Worm (Caenorhabditis elegans) whole organism, late embryonic: ENCODE data around the gene Y38E10A.1.

Experiments used
- F13H6.1 ChIP-seq: sonication (generic microtip); optimal IDR thresholded peaks from 2 replicates; lab custom pipeline; 2016; ENCODE audit warnings: missing genetic modification characterization, missing compliant biosample characterization
- T23F11.4 ChIP-seq: fragments of 200-800 bp; sonication (Bioruptor generic); optimal IDR thresholded peaks from 2 replicates; lab custom pipeline; 2018; ENCODE audit warnings: mild to moderate bottlenecking, missing genetic modification characterization, missing compliant biosample characterization
- ceh-19 ChIP-seq: fragments of 200-800 bp; sonication (Bioruptor generic); optimal IDR thresholded peaks from 2 replicates; lab custom pipeline; 2018; ENCODE audit warnings: mild to moderate bottlenecking, missing genetic modification characterization, missing compliant biosample characterization
- ceh-24 ChIP-seq: sonication (generic microtip); optimal IDR thresholded peaks from 2 replicates; lab custom pipeline; 2016; ENCODE audit warnings: mild to moderate bottlenecking, missing genetic modification characterization, missing compliant biosample characterization
- ceh-31 ChIP-seq: sonication (generic microtip); optimal IDR thresholded peaks from 2 replicates; lab custom pipeline; 2016; ENCODE audit warnings: missing genetic modification characterization, missing compliant biosample characterization
- ceh-48 ChIP-seq: sonication (generic microtip); optimal IDR thresholded peaks from 2 replicates; lab custom pipeline; 2016; ENCODE audit warnings: missing genetic modification characterization, inconsistent platforms, missing compliant biosample characterization
- ceh-9 ChIP-seq: sonication (generic microtip); optimal IDR thresholded peaks from 2 replicates; lab custom pipeline; 2016; ENCODE audit warnings: mild to moderate bottlenecking, missing genetic modification characterization, inconsistent platforms, missing compliant biosample characterization
- che-1 ChIP-seq: sonication (generic microtip); optimal IDR thresholded peaks from 2 replicates; lab custom pipeline; 2016; ENCODE audit warnings: mild to moderate bottlenecking, missing genetic modification characterization, missing compliant biosample characterization
- dve-1 ChIP-seq: sonication (generic microtip); optimal IDR thresholded peaks from 2 replicates; lab custom pipeline; 2017; ENCODE audit warnings: antibody characterized with exemption, mild to moderate bottlenecking, missing genetic modification characterization, missing compliant biosample characterization
- fkh-6 ChIP-seq: sonication (generic microtip); optimal IDR thresholded peaks from 2 replicates; lab custom pipeline; 2016; ENCODE audit warnings: missing genetic modification characterization, missing compliant biosample characterization
- gmeb-2 ChIP-seq: sonication (generic microtip); optimal IDR thresholded peaks from 2 replicates; lab custom pipeline; 2016; ENCODE audit warnings: missing genetic modification characterization, inconsistent platforms, missing compliant biosample characterization
- hlh-6 ChIP-seq: sonication (generic microtip); optimal IDR thresholded peaks from 2 replicates; lab custom pipeline; 2016; ENCODE audit warnings: missing genotype, missing genetic modification characterization, missing compliant biosample characterization
- mec-3 ChIP-seq: sonication (generic microtip); optimal IDR thresholded peaks from 2 replicates; lab custom pipeline; 2016; ENCODE audit warnings: borderline replicate concordance, missing genetic modification characterization, missing compliant biosample characterization
- odd-2 ChIP-seq: sonication (generic microtip); optimal IDR thresholded peaks from 2 replicates; lab custom pipeline; 2017; ENCODE audit warnings: antibody characterized with exemption, mild to moderate bottlenecking, missing genetic modification characterization, missing compliant biosample characterization
- pax-1 ChIP-seq: fragments of 150-350 bp; optimal IDR thresholded peaks from 2 replicates; lab custom pipeline; 2014; ENCODE audit warnings: missing biosample characterization, missing genetic modification characterization
- pha-2 ChIP-seq: sonication (generic microtip); optimal IDR thresholded peaks from 2 replicates; lab custom pipeline; 2017; ENCODE audit warnings: mild to moderate bottlenecking, missing genetic modification characterization, missing compliant biosample characterization
- syd-9 ChIP-seq: sonication (generic microtip); optimal IDR thresholded peaks from 2 replicates; lab custom pipeline; 2016; ENCODE audit warnings: mild to moderate bottlenecking, missing genetic modification characterization, moderate library complexity, missing compliant biosample characterization
- tbx-2 ChIP-seq: sonication (generic microtip); optimal IDR thresholded peaks from 2 replicates; lab custom pipeline; 2016; ENCODE audit warnings: missing genetic modification characterization, missing compliant biosample characterization
- unc-42 ChIP-seq: sonication (generic microtip); optimal IDR thresholded peaks from 2 replicates; lab custom pipeline; 2016; ENCODE audit warnings: missing genotype, missing genetic modification characterization, missing compliant biosample characterization
- unc-55 ChIP-seq: sonication (generic microtip); optimal IDR thresholded peaks from 2 replicates; lab custom pipeline; 2017; ENCODE audit warnings: missing biosample characterization, missing genetic modification reagents, missing genetic modification characterization
- unc-86 ChIP-seq: sonication (generic microtip); optimal IDR thresholded peaks from 2 replicates; lab custom pipeline; 2016; ENCODE audit warnings: missing genetic modification characterization, missing compliant biosample characterization
- ztf-16 ChIP-seq: sonication (generic microtip); optimal IDR thresholded peaks from 2 replicates; lab custom pipeline; 2017; ENCODE audit warnings: missing genetic modification characterization, missing compliant biosample characterization

Gene Y38E10A.1

ce11 chrII:12530958-12531357 lies 39.5 kb downstream of the Y38E10A.1 start, which contains the start of gene srx-120:
TSS of gene srx-120 (plus strand) at chrII:12531258.
- TF ChIP-seq odd-2 (no peak), syd-9 (no peak), unc-55 (GFP tag; lab: Kevin White, UChicago) (no peak), ceh-31 (no peak)

ce11 chrII:12527947-12528346 lies 42.5 kb downstream of the Y38E10A.1 start, which contains the start of gene srx-119:
TSS of gene srx-119 (plus strand) at chrII:12528247.
- no peak for TF ChIP-seq syd-9
- no peak for TF ChIP-seq che-1 (tag; lab: Kevin White, UChicago)
- no peak for TF ChIP-seq gmeb-2 (tag; lab: Kevin White, UChicago)
- no peak for TF ChIP-seq hlh-6 (tag; lab: Kevin White, UChicago)
- no peak for TF ChIP-seq pax-1 (tag; lab: Kevin White, UChicago)
- no peak for TF ChIP-seq F13H6.1 (tag; lab: Kevin White, UChicago)

- TF ChIP-seq tbx-2, result no peak
- TF ChIP-seq T23F11.4 (GFP tag; lab: Kevin White, UChicago), result no peak
- no peak for TF ChIP-seq ceh-9 (tag; lab: Kevin White, UChicago)
- no peak for TF ChIP-seq ceh-19 (GFP tag; lab: Kevin White, UChicago)
- TF ChIP-seq unc-42 (tag; lab: Kevin White, UChicago), result no peak
- no peak for TF ChIP-seq ceh-24 (tag; lab: Kevin White, UChicago)
- TF ChIP-seq mec-3 (tag; lab: Kevin White, UChicago), result no peak
- TF ChIP-seq dve-1 (tag; lab: Kevin White, UChicago), result no peak
- no peak for TF ChIP-seq unc-55 (GFP tag; lab: Kevin White, UChicago)
- no peak for TF ChIP-seq fkh-6 (tag; lab: Kevin White, UChicago)
- no peak for TF ChIP-seq ceh-31
- TF ChIP-seq ceh-48 (tag; lab: Kevin White, UChicago), result no peak
- no peak for TF ChIP-seq pha-2 (tag; lab: Kevin White, UChicago)
- no peak for TF ChIP-seq pax-1 (tag; lab: Kevin White, UChicago)
- TF ChIP-seq che-1 (tag; lab: Kevin White, UChicago), result no peak
- TF ChIP-seq ztf-16 (tag; lab: Kevin White, UChicago), result no peak
- no peak for TF ChIP-seq unc-86 (tag; lab: Kevin White, UChicago)
- TF ChIP-seq, all 69 proteins: peak for 0
Measured at ce11 chrII:12525526-12525925, 44.9 kb downstream of the Y38E10A.1 start, which contains the start of gene srx-118. TSS of gene srx-118 (plus strand) at chrII:12525826.
